Fruit fly (Drosophila melanogaster) whole organism, embryonic: ENCODE data around the gene Irp-1B.

Experiments used
- ATbp ChIP-seq: fragments of 200-800 bp; sonication (Bioruptor generic); optimal IDR thresholded peaks from 2 replicates; lab custom pipeline; 2017; ENCODE audit warnings: missing biosample characterization, mild to moderate bottlenecking, missing genetic modification characterization, missing genetic modification reagents
- Asciz ChIP-seq: fragments of 200-800 bp; sonication (Bioruptor generic); optimal IDR thresholded peaks from 2 replicates; lab custom pipeline; 2017; ENCODE audit warnings: missing biosample characterization, mild to moderate bottlenecking, missing genetic modification characterization, missing genetic modification reagents
- Bteb2 ChIP-seq: fragments of 200-800 bp; sonication (Bioruptor generic); optimal IDR thresholded peaks from 2 replicates; lab custom pipeline; 2016; ENCODE audit warnings: missing biosample characterization, missing genetic modification characterization
- CG10431 ChIP-seq: fragments of 200-800 bp; sonication (Bioruptor generic); optimal IDR thresholded peaks from 3 replicates; lab custom pipeline; 2018; ENCODE audit warnings: missing biosample characterization, mild to moderate bottlenecking, missing genetic modification characterization
- CG10543 ChIP-seq: fragments of 200-800 bp; sonication (Bioruptor generic); optimal IDR thresholded peaks from 3 replicates; lab custom pipeline; 2017; ENCODE audit warnings: missing biosample characterization, mild to moderate bottlenecking, missing genetic modification characterization, moderate library complexity
- CG11085 ChIP-seq: fragments of 200-800 bp; sonication (Bioruptor generic); IDR thresholded peaks from 2 replicates; pipeline ENCODE4 v1.3.6; 2022; ENCODE audit warnings: missing biosample characterization, missing genetic modification characterization
- CG12942 ChIP-seq: fragments of 200-800 bp; sonication (Bioruptor generic); optimal IDR thresholded peaks from 3 replicates; lab custom pipeline; 2016; ENCODE audit warnings: missing biosample characterization, missing genetic modification characterization
- CG13624 ChIP-seq: fragments of 200-800 bp; sonication (Bioruptor generic); optimal IDR thresholded peaks from 2 replicates; lab custom pipeline; 2016; ENCODE audit warnings: missing biosample characterization, missing genetic modification characterization
- CG15479 ChIP-seq: fragments of 200-800 bp; sonication (Bioruptor generic); optimal IDR thresholded peaks from 3 replicates; lab custom pipeline; 2019; ENCODE audit warnings: missing biosample characterization, mild to moderate bottlenecking, missing genetic modification characterization, moderate library complexity
- CG15696 ChIP-seq: fragments of 200-800 bp; sonication (Bioruptor generic); optimal IDR thresholded peaks from 2 replicates; lab custom pipeline; 2019; ENCODE audit warnings: missing biosample characterization, mild to moderate bottlenecking, missing genetic modification characterization, moderate library complexity
- CG1602 ChIP-seq: fragments of 200-800 bp; sonication (Bioruptor generic); optimal IDR thresholded peaks from 3 replicates; lab custom pipeline; 2016; ENCODE audit warnings: missing biosample characterization, missing genetic modification characterization
- CG16779 ChIP-seq: fragments of 200-800 bp; sonication (Bioruptor generic); IDR thresholded peaks from 2 replicates; pipeline ENCODE4 v1.3.6; 2022; ENCODE audit warnings: missing biosample characterization, missing genetic modification characterization
- CG17912 ChIP-seq: fragments of 200-800 bp; sonication (Bioruptor generic); optimal IDR thresholded peaks from 2 replicates; lab custom pipeline; 2018; ENCODE audit warnings: missing biosample characterization, mild to moderate bottlenecking, missing genetic modification characterization
- CG18599 ChIP-seq: fragments of 200-800 bp; sonication (Bioruptor generic); optimal IDR thresholded peaks from 3 replicates; lab custom pipeline; 2017; ENCODE audit warnings: missing biosample characterization, missing genetic modification characterization, mild to moderate bottlenecking, moderate library complexity, missing genetic modification reagents
- CG2202 ChIP-seq: fragments of 200-800 bp; sonication (Bioruptor generic); optimal IDR thresholded peaks from 2 replicates; lab custom pipeline; 2018; ENCODE audit warnings: missing biosample characterization, mild to moderate bottlenecking, missing genetic modification characterization
- CG31365 ChIP-seq: fragments of 200-800 bp; sonication (Bioruptor generic); optimal IDR thresholded peaks from 2 replicates; lab custom pipeline; 2018; ENCODE audit warnings: missing biosample characterization, mild to moderate bottlenecking, missing genetic modification characterization
- CG3407 ChIP-seq: fragments of 200-800 bp; sonication (Bioruptor generic); optimal IDR thresholded peaks from 2 replicates; lab custom pipeline; 2018; ENCODE audit warnings: missing biosample characterization, mild to moderate bottlenecking, missing genetic modification characterization
- CG3847 ChIP-seq: fragments of 200-800 bp; sonication (Bioruptor generic); IDR thresholded peaks from 2 replicates; pipeline ENCODE4 v1.3.6; 2022; ENCODE audit warnings: missing biosample characterization, missing genetic modification characterization
- CG4360 ChIP-seq: fragments of 200-800 bp; sonication (Bioruptor generic); IDR thresholded peaks from 2 replicates; pipeline ENCODE4 v1.3.6; 2022; ENCODE audit warnings: missing biosample characterization, missing genetic modification characterization
- CG5953 ChIP-seq: fragments of 200-800 bp; sonication (Bioruptor generic); IDR thresholded peaks from 2 replicates; pipeline ENCODE4 v1.3.6; 2022; ENCODE audit warnings: missing biosample characterization, missing genetic modification characterization
- CG6272 ChIP-seq: fragments of 200-800 bp; sonication (Bioruptor generic); IDR thresholded peaks from 2 replicates; pipeline ENCODE4 v1.3.6; 2022; ENCODE audit warnings: missing biosample characterization, missing genetic modification characterization
- CG7745 ChIP-seq: fragments of 200-800 bp; sonication (Bioruptor generic); optimal IDR thresholded peaks from 2 replicates; lab custom pipeline; 2018; ENCODE audit warnings: missing biosample characterization, mild to moderate bottlenecking, missing genetic modification characterization, moderate library complexity
- CG7963 ChIP-seq: fragments of 200-800 bp; sonication (Bioruptor generic); IDR thresholded peaks from 3 replicates; pipeline ENCODE4 v1.3.6; 2022; ENCODE audit warnings: missing biosample characterization, missing genetic modification characterization; ENCODE audit not compliant: partially characterized antibody
- CG9437 ChIP-seq: fragments of 200-800 bp; sonication (Bioruptor generic); optimal IDR thresholded peaks from 2 replicates; lab custom pipeline; 2018; ENCODE audit warnings: missing biosample characterization, mild to moderate bottlenecking, missing genetic modification characterization
- Camta ChIP-seq: fragments of 200-800 bp; sonication (Bioruptor generic); optimal IDR thresholded peaks from 2 replicates; lab custom pipeline; 2016; ENCODE audit warnings: missing biosample characterization, missing genetic modification characterization
- CkIIα-i1 ChIP-seq: fragments of 200-800 bp; sonication (Bioruptor generic); IDR thresholded peaks from 2 replicates; pipeline ENCODE4 v1.3.6; 2022; ENCODE audit warnings: missing biosample characterization, missing genetic modification characterization
- HLH4C ChIP-seq: fragments of 200-800 bp; sonication (Bioruptor generic); IDR thresholded peaks from 3 replicates; pipeline ENCODE4 v1.3.6; 2022; ENCODE audit warnings: missing biosample characterization, missing genetic modification characterization; ENCODE audit not compliant: partially characterized antibody
- HmgZ ChIP-seq: fragments of 200-800 bp; sonication (Bioruptor generic); optimal IDR thresholded peaks from 2 replicates; lab custom pipeline; 2018; ENCODE audit warnings: missing biosample characterization, mild to moderate bottlenecking, missing genetic modification characterization
- Hr3 ChIP-seq: fragments of 200-800 bp; sonication (Bioruptor generic); optimal IDR thresholded peaks from 3 replicates; lab custom pipeline; 2016; ENCODE audit warnings: missing biosample characterization, missing genetic modification characterization
- Hr39 ChIP-seq: fragments of >200 bp; optimal IDR thresholded peaks from 2 replicates; lab custom pipeline; 2017
- NC2α ChIP-seq: fragments of 200-800 bp; sonication (Bioruptor generic); optimal IDR thresholded peaks from 2 replicates; lab custom pipeline; 2016; ENCODE audit warnings: missing biosample characterization, missing genetic modification characterization
- Opbp ChIP-seq: fragments of 200-800 bp; sonication (Bioruptor generic); IDR thresholded peaks from 3 replicates; pipeline ENCODE4 v1.3.6; 2022; ENCODE audit warnings: missing biosample characterization, missing genetic modification characterization; ENCODE audit not compliant: partially characterized antibody
- Poxn ChIP-seq: fragments of 200-800 bp; sonication (Bioruptor generic); IDR thresholded peaks from 2 replicates; pipeline ENCODE4 v1.3.6; 2022; ENCODE audit warnings: missing biosample characterization, missing genetic modification characterization
- Scr ChIP-seq: fragments of 200-800 bp; sonication (Bioruptor generic); IDR thresholded peaks from 2 replicates; pipeline ENCODE4 v1.3.6; 2022; ENCODE audit warnings: missing biosample characterization, missing genetic modification characterization; ENCODE audit not compliant: partially characterized antibody
- Trl ChIP-seq, 3 experiments: fragments of >200 bp in 2 of 3; fragments of 200-800 bp in 1 of 3; sonication (Bioruptor generic) in 1 of 3; optimal IDR thresholded peaks; 2 replicates in 1 of 3; 3 replicates in 2 of 3; lab custom pipeline; 2016 to 2017; ENCODE audit warnings: missing biosample characterization in 1 of 3, missing genetic modification characterization in 1 of 3
- az2 ChIP-seq: fragments of 200-800 bp; sonication (Bioruptor generic); optimal IDR thresholded peaks from 3 replicates; lab custom pipeline; 2016; ENCODE audit warnings: missing biosample characterization, missing genetic modification characterization
- dimm ChIP-seq: fragments of 200-800 bp; sonication (Bioruptor generic); IDR thresholded peaks from 2 replicates; pipeline ENCODE4 v1.3.6; 2022; ENCODE audit warnings: missing biosample characterization, missing genetic modification characterization
- ewg ChIP-seq: fragments of 200-800 bp; sonication (Bioruptor generic); optimal IDR thresholded peaks from 3 replicates; lab custom pipeline; 2017; ENCODE audit warnings: mild to moderate bottlenecking, missing biosample characterization, missing genetic modification reagents, missing genetic modification characterization
- gem ChIP-seq: fragments of 200-800 bp; sonication (Bioruptor generic); optimal IDR thresholded peaks from 2 replicates; lab custom pipeline; 2019; ENCODE audit warnings: missing biosample characterization, mild to moderate bottlenecking, missing genetic modification characterization, moderate library complexity
- kni ChIP-seq: fragments of 200-800 bp; sonication (Bioruptor generic); optimal IDR thresholded peaks from 3 replicates; lab custom pipeline; 2017; ENCODE audit warnings: mild to moderate bottlenecking, missing biosample characterization, missing genetic modification reagents, missing genetic modification characterization
- mam ChIP-seq: fragments of 200-800 bp; sonication (Bioruptor generic); optimal IDR thresholded peaks from 3 replicates; lab custom pipeline; 2016; ENCODE audit warnings: missing biosample characterization, missing genetic modification characterization
- nerfin-1 ChIP-seq: fragments of 200-800 bp; sonication (Bioruptor generic); optimal IDR thresholded peaks from 3 replicates; lab custom pipeline; 2019; ENCODE audit warnings: missing biosample characterization, mild to moderate bottlenecking, missing genetic modification characterization, moderate library complexity
- oc ChIP-seq: fragments of 200-800 bp; sonication (Bioruptor generic); optimal IDR thresholded peaks from 2 replicates; lab custom pipeline; 2018; ENCODE audit warnings: missing biosample characterization, mild to moderate bottlenecking, missing genetic modification characterization, moderate library complexity
- org-1 ChIP-seq: fragments of 200-800 bp; sonication (Bioruptor generic); optimal IDR thresholded peaks from 2 replicates; lab custom pipeline; 2017; ENCODE audit warnings: missing biosample characterization, missing genetic modification characterization
- pnt ChIP-seq: fragments of 200-800 bp; sonication (Bioruptor generic); optimal IDR thresholded peaks from 3 replicates; lab custom pipeline; 2016; ENCODE audit warnings: missing biosample characterization, missing genetic modification characterization
- rib ChIP-seq: fragments of 200-800 bp; sonication (Bioruptor generic); IDR thresholded peaks from 2 replicates; pipeline ENCODE4 v1.3.6; 2022; ENCODE audit warnings: missing biosample characterization, missing genetic modification characterization
- seq ChIP-seq: fragments of 200-800 bp; sonication (Bioruptor generic); IDR thresholded peaks from 2 replicates; pipeline ENCODE4 v1.3.6; 2022; ENCODE audit warnings: missing biosample characterization, missing genetic modification characterization
- shn ChIP-seq: fragments of 200-800 bp; sonication (Bioruptor generic); optimal IDR thresholded peaks from 3 replicates; lab custom pipeline; 2016; ENCODE audit warnings: missing biosample characterization, missing genetic modification characterization
- zen ChIP-seq: fragments of 200-800 bp; sonication (Bioruptor generic); optimal IDR thresholded peaks from 3 replicates; lab custom pipeline; 2018; ENCODE audit warnings: missing biosample characterization, mild to moderate bottlenecking, missing genetic modification characterization, moderate library complexity

Gene Irp-1B

DNA sequence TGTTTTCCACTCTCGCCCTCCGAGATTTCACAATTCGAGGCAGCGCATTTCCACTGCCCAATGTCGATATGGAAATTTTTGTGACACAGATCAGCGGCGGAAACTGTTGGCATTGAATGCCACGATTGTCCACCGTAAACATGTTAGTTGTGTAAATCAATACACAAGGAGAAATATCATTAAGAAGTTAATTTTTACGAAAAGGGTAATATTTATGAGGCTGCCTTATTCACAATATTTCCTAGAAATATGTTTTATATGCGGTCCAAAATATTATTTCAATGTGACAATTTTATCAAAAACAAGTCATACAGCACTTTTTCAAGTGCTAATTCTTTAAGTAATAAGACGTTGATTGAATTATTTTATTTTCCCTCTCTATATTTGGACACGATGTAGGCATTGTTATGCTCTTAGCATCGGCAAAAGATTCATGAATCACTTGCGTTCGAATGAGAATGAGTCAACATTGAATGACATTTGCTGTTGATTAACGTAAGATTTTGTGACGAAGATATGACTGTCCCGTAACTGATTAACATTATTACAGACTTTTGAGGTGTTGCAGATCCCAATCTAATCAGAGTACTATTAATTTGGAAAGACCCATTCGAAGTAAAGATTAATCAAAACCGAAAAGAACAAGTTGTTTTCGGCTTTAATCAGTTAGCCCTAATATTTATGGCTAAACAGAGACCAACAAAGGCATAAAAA lies 18.9 kb downstream of the Irp-1B start (continued):
- TF ChIP-seq mam (GFP tag; lab: Kevin White, UChicago): peak; percentile 80
- peak; percentile 75; the same call in 1 of the 2 replicates for TF ChIP-seq rib
- peak; percentile 72 for TF ChIP-seq az2 (GFP tag; lab: Kevin White, UChicago)
- peak; percentile 70 for TF ChIP-seq ATbp
- peak; percentile 37 for TF ChIP-seq CG31365 (tag; lab: Kevin White, UChicago)
- TF ChIP-seq CG11085 (GFP tag; lab: Robert Waterston, UW): peak; percentile 54; the same call in 1 of the 2 replicates
- no peak for TF ChIP-seq CG6272
- no peak for TF ChIP-seq CG10431
- no peak for TF ChIP-seq CG2202
- peak; percentile 62 for TF ChIP-seq dimm (GFP tag; lab: Robert Waterston, UW)
- peak; percentile 89 for TF ChIP-seq oc (tag; lab: Kevin White, UChicago)
- peak; percentile 13 for TF ChIP-seq nerfin-1
- peak; percentile 78 for TF ChIP-seq CG3847 (GFP tag; lab: Robert Waterston, UW)
- peak; percentile 16; the same call in 1 of the 2 replicates for TF ChIP-seq CG16779 (GFP tag; lab: Robert Waterston, UW)
- TF ChIP-seq CG5953 (GFP tag; lab: Robert Waterston, UW): peak; percentile 69
- TF ChIP-seq CG17912 (GFP tag; lab: Kevin White, UChicago): no peak
- TF ChIP-seq CG1602 (GFP tag; lab: Kevin White, UChicago): peak; percentile 62
- TF ChIP-seq gem (tag; lab: Kevin White, UChicago): peak; percentile 84
- TF ChIP-seq HmgZ (tag; lab: Kevin White, UChicago): peak; percentile 59
- peak; percentile 84 for TF ChIP-seq CG10543
- no peak for TF ChIP-seq Hr39 (lab: Kevin White, UChicago)
- peak; percentile 80 for TF ChIP-seq org-1 (GFP tag; lab: Kevin White, UChicago)
- no peak for TF ChIP-seq Trl (optimal IDR thresholded peaks at IDR 0.05; lab: Kevin White, UChicago)
- peak; percentile 81 for TF ChIP-seq Trl (GFP tag; optimal IDR thresholded peaks at IDR 0.05; lab: Kevin White, UChicago)
- TF ChIP-seq NC2α (GFP tag; lab: Kevin White, UChicago): peak; percentile 43
- no peak for TF ChIP-seq CG7745
- TF ChIP-seq HLH4C (GFP tag; lab: Robert Waterston, UW): no peak
- peak; percentile 77 for TF ChIP-seq CG9437 (GFP tag; lab: Kevin White, UChicago)
- peak; percentile 93 for TF ChIP-seq seq (GFP tag; lab: Robert Waterston, UW)
- TF ChIP-seq CG3407: peak; percentile 65
- TF ChIP-seq Hr3 (GFP tag; lab: Kevin White, UChicago): peak; percentile 85
- no peak for TF ChIP-seq CG15479 (GFP tag; lab: Kevin White, UChicago)
- TF ChIP-seq CG7963 (GFP tag; lab: Robert Waterston, UW): no peak
- peak; percentile 43 for TF ChIP-seq shn (GFP tag; lab: Kevin White, UChicago)
- TF ChIP-seq Opbp (GFP tag; lab: Robert Waterston, UW): no peak
- TF ChIP-seq Camta (GFP tag; lab: Kevin White, UChicago): peak; percentile 83
- peak; percentile 26 for TF ChIP-seq CG15696 (tag; lab: Kevin White, UChicago)
- TF ChIP-seq CG4360 (GFP tag; lab: Robert Waterston, UW): no peak
- TF ChIP-seq ewg: peak; percentile 66
- TF ChIP-seq Bteb2: peak; percentile 79
- no peak for TF ChIP-seq Scr (GFP tag; lab: Robert Waterston, UW)
- TF ChIP-seq zen: no peak
- TF ChIP-seq CG18599 (GFP tag; lab: Kevin White, UChicago): peak; percentile 62
- TF ChIP-seq Poxn: no peak
- peak; percentile 68 for TF ChIP-seq CG12942 (GFP tag; lab: Kevin White, UChicago)
- TF ChIP-seq kni (GFP tag; lab: Kevin White, UChicago): peak; percentile 57
- TF ChIP-seq Asciz: peak; percentile 46
- TF ChIP-seq CG13624 (GFP tag; lab: Kevin White, UChicago): peak; percentile 85
- peak; percentile 64 for TF ChIP-seq pnt (GFP tag; lab: Kevin White, UChicago)
- TF ChIP-seq CkIIα-i1: no peak
